Fruit fly (Drosophila melanogaster) S2 (cell line): Measurements from ENCODE around the gene CG31809.
A peak's percentile ranks its signal among the peaks of the same experiment; 100 is the strongest.

ENCODE experiments used
- CG8478 ChIP-seq: fragments of >200 bp; optimal IDR thresholded peaks from 2 replicates; lab custom pipeline; 2018
- CTCF ChIP-seq, 2 experiments: fragments of >200 bp; optimal IDR thresholded peaks; 2 replicates each; lab custom pipeline; 2018

The CG31809 gene

DNA sequence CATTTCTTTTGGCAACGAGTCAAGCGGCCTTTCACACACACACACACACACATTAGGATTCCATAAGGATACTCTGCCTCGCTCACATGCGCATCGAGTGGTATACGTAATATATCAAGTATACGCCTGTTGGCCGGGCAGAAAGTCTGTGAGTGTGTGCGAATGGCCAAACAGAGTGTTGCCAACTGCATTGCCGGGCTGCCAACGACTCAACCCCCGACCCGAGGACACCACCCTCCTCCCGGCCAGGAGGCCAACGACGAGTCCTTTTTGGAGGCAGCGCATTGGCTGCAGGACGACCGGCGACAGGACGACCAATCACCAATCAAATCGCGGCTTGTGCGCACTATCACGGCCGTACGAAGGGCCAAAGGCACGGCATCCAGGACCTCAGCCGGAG, 19.2 kb upstream of the CG31809 start:
- no peak for TF ChIP-seq CG8478 (lab: Kevin White, UChicago)
- TF ChIP-seq CTCF (optimal IDR thresholded peaks at IDR 0.05; lab: Kevin White, UChicago) = no peak

DNA sequence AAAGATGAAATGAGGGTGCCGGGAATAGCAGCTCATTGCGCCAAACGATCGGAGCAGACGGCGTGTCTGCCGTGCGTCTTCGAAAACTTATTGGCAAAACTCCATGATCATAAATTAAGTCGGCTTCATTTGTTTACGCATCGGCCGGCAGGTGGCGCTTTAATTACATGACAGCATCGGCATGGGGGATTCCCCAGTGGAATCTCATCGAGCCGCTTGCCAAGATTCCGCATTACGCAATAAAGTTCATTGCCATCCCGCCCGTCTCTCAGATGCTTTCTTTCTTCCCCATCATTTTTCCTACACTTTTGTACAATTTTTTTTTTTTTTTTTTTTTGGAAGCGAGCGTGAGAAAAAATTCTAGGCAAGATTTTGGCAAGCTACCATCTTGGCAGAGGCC, 18.0 kb upstream of the CG31809 start:
- peak; percentile 57 to 60 for TF ChIP-seq CTCF (optimal IDR thresholded peaks at IDR 0.05; lab: Kevin White, UChicago)
- TF ChIP-seq CG8478 (lab: Kevin White, UChicago) = no peak

DNA sequence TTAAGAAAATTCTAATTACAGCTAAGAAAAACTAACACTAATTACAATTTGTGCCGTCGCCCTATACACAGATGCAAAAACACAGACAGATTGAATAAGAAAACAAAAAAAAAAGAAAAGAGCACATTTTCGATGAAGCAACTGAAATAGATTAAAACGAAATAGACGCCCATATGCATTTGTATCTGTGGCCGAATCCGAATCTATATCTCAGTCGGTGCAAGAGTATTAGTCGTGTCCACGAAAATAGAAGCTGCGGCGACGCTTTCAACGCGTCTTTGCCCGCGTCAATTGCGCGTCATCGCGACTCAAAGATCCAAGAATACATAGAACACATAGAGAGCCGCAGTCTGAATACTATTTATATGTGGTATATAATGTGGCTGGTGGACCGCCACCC, 16.4 kb upstream of the CG31809 start:
- TF ChIP-seq CG8478 (lab: Kevin White, UChicago) (no peak), CTCF (optimal IDR thresholded peaks at IDR 0.05; lab: Kevin White, UChicago) (no peak)

DNA sequence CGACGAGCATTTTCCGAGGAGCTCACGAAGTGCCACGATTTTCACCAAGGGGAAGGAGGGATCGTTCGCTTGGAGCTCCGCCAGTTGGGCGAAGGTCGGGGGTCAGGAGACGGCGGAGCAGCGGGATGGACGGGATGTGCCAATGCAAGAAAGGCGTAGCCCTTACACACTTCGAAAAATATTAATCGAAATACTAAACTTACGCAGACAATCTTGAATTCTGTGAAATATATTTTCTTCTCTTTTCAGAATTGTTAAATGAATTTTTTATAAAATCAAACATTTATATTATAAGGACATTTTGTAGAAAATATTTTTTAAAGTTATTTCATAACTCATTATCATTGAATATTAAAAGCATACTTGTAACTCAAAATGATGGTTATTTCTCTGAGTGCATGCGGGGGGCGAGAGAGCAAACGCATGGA, 10.4 kb upstream of the CG31809 start:
- no peak for TF ChIP-seq CG8478 (lab: Kevin White, UChicago)
- no peak for TF ChIP-seq CTCF (optimal IDR thresholded peaks at IDR 0.05; lab: Kevin White, UChicago)

DNA sequence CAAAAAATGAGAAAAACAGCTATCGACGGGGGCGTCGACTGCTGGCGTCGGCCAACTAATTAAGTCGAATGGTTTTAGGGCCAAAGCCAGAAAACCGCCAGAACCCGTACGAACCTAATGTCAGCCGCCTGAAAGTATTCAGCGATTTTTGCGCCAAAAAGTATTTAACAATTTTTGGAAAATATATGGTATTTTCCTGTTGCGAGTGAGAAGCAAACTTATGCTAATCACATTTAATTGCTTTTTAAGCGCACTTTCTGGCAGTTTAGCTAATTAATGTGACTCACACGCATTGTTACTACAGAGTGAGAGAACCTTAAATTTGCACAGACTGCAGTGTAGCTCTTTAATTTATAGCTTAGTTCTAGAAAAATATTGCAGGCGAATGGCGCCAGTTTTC, 4.0 kb upstream of the CG31809 start:
- no peak for TF ChIP-seq CTCF (optimal IDR thresholded peaks at IDR 0.05; lab: Kevin White, UChicago)
- no peak for TF ChIP-seq CG8478 (lab: Kevin White, UChicago)

DNA sequence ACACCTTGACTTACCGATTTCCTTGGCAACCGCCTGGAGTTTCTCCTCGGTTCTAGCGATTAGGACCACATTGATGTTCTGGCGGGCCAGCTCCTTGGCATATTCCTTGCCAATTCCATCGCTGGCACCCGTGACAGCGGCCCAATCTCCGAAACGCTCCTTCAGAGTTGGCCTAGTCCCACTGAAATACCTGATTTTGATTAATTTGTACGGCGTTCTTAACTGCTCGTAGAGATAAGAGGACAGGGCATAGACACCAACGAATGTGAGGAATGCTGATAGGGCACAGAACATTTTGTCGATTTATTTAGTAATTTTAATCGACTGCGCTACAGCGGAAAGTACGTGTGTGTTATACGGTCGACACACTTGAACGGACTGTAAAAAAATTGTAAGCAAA, 2.6 kb upstream of the CG31809 start, which contains the start of gene CG6012:
CG6012 (minus strand) TSS at position 364 of the 400 bp plus-strand sequence.
- no peak for TF ChIP-seq CTCF (optimal IDR thresholded peaks at IDR 0.05; lab: Kevin White, UChicago)
- TF ChIP-seq CG8478 (lab: Kevin White, UChicago) = no peak

DNA sequence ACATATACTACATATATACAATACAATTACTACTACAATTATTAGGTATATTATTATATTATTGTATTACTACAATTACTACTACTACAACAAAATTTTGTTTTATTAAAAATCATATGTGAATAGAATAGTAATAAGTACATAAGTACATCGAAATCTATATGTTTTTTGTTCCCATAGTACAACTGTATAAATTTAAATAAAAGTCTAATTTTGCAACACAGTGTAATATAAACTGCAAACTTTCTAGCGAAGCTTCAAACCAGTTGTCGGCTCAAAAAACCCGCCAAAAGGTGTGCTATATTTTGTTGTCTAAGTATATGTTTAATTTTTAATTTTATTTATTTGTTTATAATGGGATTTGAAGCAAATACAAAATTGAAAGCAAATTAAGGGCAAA, 1.1 kb upstream of the CG31809 start:
- no peak for TF ChIP-seq CTCF (optimal IDR thresholded peaks at IDR 0.05; lab: Kevin White, UChicago)
- TF ChIP-seq CG8478 (lab: Kevin White, UChicago) = no peak

DNA sequence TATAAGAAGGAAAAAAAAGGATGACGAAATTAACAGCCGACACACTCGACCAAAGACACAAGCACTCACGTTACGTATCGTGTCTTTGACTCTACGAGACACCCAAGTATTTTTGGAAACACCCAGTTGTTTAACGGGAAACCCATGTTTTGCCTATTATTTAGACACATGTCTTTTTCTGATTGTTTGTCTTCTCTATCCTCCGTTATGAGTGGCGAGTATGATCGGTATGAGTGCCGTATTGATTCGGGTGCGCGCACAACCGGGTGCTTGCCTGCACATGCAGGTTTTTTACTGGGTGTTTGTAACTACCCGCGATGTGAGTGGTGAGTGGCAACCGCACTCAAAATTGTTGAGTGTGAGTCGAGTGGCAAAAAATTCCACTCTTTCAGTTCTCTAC, 589 bp upstream of the CG31809 start:
- TF ChIP-seq CTCF (optimal IDR thresholded peaks at IDR 0.05; lab: Kevin White, UChicago) = no peak
- no peak for TF ChIP-seq CG8478 (lab: Kevin White, UChicago)

DNA sequence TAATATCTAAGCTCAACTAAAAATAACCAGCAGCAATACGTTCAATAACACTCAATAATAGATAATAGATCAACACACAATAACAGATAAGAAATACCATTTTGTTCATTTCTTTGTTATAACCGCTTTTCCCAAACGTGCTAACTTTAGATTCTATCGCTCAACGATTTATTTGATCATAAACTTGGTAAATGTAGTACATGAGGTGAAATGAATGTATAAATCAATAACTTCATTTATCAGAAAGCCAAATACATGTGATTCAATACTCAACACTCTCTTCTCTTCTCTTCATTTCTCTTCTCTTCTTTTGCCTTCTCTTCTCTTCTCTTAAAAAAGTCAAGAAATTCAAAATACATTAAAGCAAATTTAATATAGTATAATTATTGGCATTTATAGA, 849 bp downstream of the CG31809 start:
- TF ChIP-seq CTCF (optimal IDR thresholded peaks at IDR 0.05; lab: Kevin White, UChicago) (no peak), CG8478 (lab: Kevin White, UChicago) (no peak)

DNA sequence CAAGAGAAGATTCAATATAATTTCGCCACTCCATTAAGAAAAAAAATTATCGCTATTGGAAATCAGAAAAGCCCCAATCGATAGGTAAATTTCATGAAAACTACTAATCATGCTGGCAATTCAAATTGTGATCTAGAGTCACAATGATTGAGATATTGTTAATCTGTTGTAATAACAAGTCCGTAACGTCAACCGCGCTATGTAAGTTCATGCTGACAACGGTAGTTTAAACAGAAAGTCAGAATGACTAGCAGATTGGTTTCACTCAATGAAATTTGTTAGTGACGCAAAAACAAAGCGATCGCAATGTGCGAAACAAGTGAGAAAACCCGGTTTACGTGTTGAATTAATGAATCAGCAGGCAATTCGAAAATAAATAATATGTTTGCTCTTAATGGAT, 1.4 kb downstream of the CG31809 start:
- TF ChIP-seq CG8478 (lab: Kevin White, UChicago) (no peak), CTCF (optimal IDR thresholded peaks at IDR 0.05; lab: Kevin White, UChicago) (no peak)

DNA sequence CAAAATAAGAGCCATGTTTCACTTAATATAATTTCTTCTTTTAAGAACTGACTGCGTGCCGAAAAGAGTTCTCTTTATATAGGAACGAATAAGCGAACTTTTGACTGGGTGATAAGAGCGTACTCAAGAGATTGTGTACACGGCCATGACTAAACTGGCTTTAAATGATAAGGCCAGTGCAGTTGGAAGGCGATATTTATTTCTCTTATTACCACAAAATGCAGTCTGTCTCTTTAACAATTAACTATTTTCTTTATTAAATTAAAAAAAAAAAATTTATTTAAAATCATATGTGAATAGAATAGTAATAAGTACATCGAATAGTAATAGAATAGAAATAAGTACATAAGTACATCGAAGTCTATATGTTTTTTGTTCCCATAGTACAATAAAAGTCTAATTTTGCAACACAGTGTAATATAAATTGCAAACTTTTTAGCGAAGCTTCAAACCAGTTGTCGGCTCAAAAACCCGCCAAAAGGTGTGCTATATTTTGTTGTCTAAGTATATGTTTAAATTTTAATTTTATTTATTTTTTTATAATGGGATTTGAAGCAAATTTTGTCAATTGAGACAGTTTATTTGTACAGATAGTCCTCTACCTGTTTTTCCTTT, 6.1 kb downstream of the CG31809 start, which contains the start of gene CG31810:
CG31810 (minus strand) TSS at position 51 of the 615 bp plus-strand sequence.
- TF ChIP-seq CG8478 (lab: Kevin White, UChicago) (no peak), CTCF (optimal IDR thresholded peaks at IDR 0.05; lab: Kevin White, UChicago) (no peak)

DNA sequence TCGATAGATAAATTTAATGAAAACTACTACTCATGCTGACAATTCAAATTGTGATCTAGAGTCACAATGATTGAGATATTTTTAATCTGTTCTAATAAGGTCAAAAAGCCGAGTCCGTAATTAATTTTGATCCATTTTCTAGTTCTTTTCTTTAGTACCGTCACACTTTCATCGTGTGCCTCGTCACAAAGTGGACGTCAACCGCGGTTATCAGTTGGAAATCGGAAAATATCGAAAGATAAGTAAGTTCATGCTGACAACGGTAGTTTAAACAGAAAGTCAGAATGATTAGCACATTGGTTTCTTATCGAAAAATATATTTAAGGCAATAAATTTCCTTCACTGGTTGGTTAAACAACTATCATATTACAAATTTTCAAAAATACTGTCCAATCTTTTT, 8.1 kb downstream of the CG31809 start:
- no peak for TF ChIP-seq CTCF (optimal IDR thresholded peaks at IDR 0.05; lab: Kevin White, UChicago)
- no peak for TF ChIP-seq CG8478 (lab: Kevin White, UChicago)

DNA sequence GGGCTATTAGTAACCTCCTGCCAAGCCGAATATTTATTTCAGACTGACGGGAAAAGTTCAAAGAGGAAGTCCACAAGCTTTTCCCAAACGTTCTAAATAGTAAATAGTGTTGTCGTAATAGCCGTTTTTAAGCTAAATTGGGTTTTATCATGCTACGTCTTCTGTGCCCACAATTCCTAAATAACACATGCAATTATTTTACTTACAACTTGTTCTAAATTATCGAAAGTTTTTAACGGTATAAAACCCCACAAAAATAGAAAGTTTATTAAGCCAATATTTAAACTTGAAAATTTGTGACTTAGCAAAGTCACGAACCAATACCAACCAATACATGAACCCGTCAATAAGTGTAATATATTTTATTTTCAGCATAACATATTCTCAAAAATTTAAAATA, 9.8 kb downstream of the CG31809 start, which contains the start of gene CG13284:
CG13284 (minus strand) TSS at position 47 of the 400 bp plus-strand sequence.
- TF ChIP-seq CTCF (optimal IDR thresholded peaks at IDR 0.05; lab: Kevin White, UChicago) = no peak
- no peak for TF ChIP-seq CG8478 (lab: Kevin White, UChicago)

DNA sequence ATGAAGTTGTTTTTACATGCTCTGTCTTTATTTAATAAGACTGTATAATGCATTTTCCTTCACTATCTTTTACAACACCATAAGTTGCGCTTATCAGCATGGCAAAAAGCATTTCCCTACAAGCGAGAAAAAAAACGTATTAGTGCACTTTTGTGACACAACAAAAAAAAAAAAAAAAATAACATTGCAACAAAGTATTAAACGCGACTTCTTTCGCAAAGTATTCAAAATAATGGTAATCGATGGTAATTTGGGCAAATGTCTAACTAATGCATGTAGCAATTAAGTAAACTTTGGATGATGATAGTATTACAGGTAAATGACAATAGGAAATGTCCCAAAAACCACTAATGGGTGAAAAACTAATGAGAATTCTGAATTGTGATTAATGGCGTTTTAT, 10.6 kb downstream of the CG31809 start:
- TF ChIP-seq CG8478 (lab: Kevin White, UChicago) = no peak
- no peak for TF ChIP-seq CTCF (optimal IDR thresholded peaks at IDR 0.05; lab: Kevin White, UChicago)

DNA sequence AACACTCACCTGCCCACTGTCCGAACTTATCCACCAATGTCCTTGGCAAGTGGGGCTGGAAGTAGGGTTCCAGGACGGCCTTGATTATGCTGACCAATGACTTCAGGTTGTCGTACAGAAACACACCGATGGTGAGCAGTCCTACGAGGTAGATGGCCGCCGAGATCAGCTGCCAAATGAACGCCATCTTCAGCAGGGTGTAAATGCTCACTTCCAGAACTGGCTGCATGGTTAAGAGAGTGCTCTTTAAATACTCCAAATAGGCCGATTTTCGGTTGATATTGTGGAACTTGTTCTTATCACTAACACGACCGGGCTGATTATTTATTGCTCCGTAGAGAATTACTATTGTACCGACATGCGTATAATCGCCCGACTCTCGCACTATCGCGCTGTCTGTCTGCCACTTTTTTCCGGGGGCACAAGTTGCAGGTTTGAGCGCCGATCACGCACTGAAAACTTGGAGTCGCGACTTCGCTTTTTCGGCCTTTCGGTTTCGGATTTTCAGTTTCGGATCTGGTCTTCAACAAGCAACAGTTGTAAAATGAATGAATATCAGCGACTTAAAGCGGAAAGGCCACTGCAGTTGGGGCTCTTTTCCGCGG, 11.7 kb downstream of the CG31809 start:
- TF ChIP-seq CTCF (optimal IDR thresholded peaks at IDR 0.05; lab: Kevin White, UChicago) (no peak), CG8478 (lab: Kevin White, UChicago) (no peak)

DNA sequence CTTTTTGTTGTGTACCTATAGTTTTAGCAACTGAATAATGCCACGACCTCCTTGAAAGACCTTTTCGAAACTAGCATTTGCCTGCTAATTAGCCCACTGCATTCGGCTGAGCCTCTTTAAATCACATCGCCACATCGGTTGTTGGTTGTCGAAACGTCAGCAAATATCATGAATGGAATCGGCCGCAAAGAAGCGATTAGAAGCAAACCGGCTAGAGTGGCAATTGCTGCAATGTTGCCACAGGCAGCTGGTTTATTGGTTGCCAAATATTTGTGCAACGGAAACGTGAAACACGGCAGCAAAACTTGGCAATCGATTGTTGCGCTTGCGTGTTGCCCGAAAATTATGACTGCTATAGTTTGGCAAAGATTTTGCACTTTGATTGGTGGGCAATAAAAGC, 13.3 kb downstream of the CG31809 start:
- TF ChIP-seq CG8478 (lab: Kevin White, UChicago) (no peak), CTCF (optimal IDR thresholded peaks at IDR 0.05; lab: Kevin White, UChicago) (no peak)
